Worm (Caenorhabditis elegans) whole organism, L4/young adult: ENCODE results near the gene C46F9.5.

Experiments
- W03F9.2 ChIP-seq: fragments of 150-350 bp; optimal IDR thresholded peaks from 2 replicates; lab custom pipeline; 2014; ENCODE audit warnings: missing biosample characterization, missing genetic modification characterization
- him-1 ChIP-seq: sonication (generic microtip); optimal IDR thresholded peaks from 2 replicates; lab custom pipeline; 2016; ENCODE audit warnings: missing genotype, missing genetic modification reagents, missing genetic modification characterization, missing compliant biosample characterization

DNA sequence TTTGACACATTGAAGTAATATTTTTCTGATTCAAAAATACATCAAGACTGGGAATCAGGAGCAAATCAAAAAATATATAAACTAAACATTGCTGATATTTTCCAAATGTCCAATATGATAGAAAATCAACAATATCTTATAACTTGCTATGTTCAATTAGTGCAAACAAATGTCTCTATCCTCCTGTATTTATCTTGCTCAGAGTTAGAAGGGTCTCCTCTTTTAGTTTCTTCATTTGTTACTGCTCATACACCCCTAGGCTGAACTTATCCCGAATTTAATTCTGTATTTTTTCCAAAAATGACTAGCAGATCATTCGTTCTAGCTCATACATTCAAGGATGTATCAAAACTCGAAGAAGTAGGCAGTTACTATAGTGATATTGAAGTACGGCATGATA is 6.6 kb downstream of the C46F9.5 start, which contains the start of gene math-23:
- TF ChIP-seq him-1 (tag; lab: Kevin White, UChicago) (no peak), W03F9.2 (tag; lab: Kevin White, UChicago) (no peak)
